Fruit fly (Drosophila melanogaster) whole organism, embryonic: ENCODE data around the gene TrpA1.
A peak's percentile ranks its signal among the peaks of the same experiment; 100 is the strongest.

Source experiments
- BEAF-32 ChIP-seq: fragments of 200-800 bp; sonication (Bioruptor generic); optimal IDR thresholded peaks from 3 replicates; lab custom pipeline; 2017; ENCODE audit warnings: missing biosample characterization, missing genetic modification characterization, mild to moderate bottlenecking, moderate library complexity, missing genetic modification reagents
- CG11696 ChIP-seq: fragments of 200-800 bp; sonication (Bioruptor generic); IDR thresholded peaks from 2 replicates; pipeline ENCODE4 v1.3.6; 2022; ENCODE audit warnings: missing biosample characterization, missing genetic modification characterization
- CG12071 ChIP-seq: fragments of 200-800 bp; sonication (Bioruptor generic); optimal IDR thresholded peaks from 3 replicates; lab custom pipeline; 2018; ENCODE audit warnings: missing biosample characterization, mild to moderate bottlenecking, missing genetic modification characterization
- CG12942 ChIP-seq: fragments of 200-800 bp; sonication (Bioruptor generic); optimal IDR thresholded peaks from 3 replicates; lab custom pipeline; 2016; ENCODE audit warnings: missing biosample characterization, missing genetic modification characterization
- CG13287 ChIP-seq: fragments of 200-800 bp; sonication (Bioruptor generic); IDR thresholded peaks from 2 replicates; pipeline ENCODE4 v1.3.6; 2022; ENCODE audit warnings: missing biosample characterization, missing genetic modification characterization; ENCODE audit not compliant: partially characterized antibody
- CG13775 ChIP-seq: fragments of 200-800 bp; sonication (Bioruptor generic); optimal IDR thresholded peaks from 3 replicates; lab custom pipeline; 2017; ENCODE audit warnings: missing biosample characterization, mild to moderate bottlenecking, missing genetic modification characterization
- CG14441 ChIP-seq: fragments of 200-800 bp; sonication (Bioruptor generic); IDR thresholded peaks from 2 replicates; pipeline ENCODE4 v1.3.6; 2022; ENCODE audit warnings: missing biosample characterization, missing genetic modification characterization
- CG14667 ChIP-seq: fragments of 200-800 bp; sonication (Bioruptor generic); IDR thresholded peaks from 2 replicates; pipeline ENCODE4 v1.3.6; 2022; ENCODE audit warnings: missing biosample characterization, missing genetic modification characterization
- CG15269 ChIP-seq: fragments of 200-800 bp; sonication (Bioruptor generic); optimal IDR thresholded peaks from 2 replicates; lab custom pipeline; 2018; ENCODE audit warnings: missing biosample characterization, mild to moderate bottlenecking, missing genetic modification characterization, moderate library complexity
- CG17359 ChIP-seq: fragments of 200-800 bp; sonication (Bioruptor generic); optimal IDR thresholded peaks from 3 replicates; lab custom pipeline; 2018; ENCODE audit warnings: missing biosample characterization, mild to moderate bottlenecking, missing genetic modification characterization, moderate library complexity
- CG18619 ChIP-seq: fragments of 200-800 bp; sonication (Bioruptor generic); optimal IDR thresholded peaks from 3 replicates; lab custom pipeline; 2017; ENCODE audit warnings: missing biosample characterization, mild to moderate bottlenecking, missing genetic modification characterization
- CG30403 ChIP-seq: fragments of 200-800 bp; sonication (Bioruptor generic); optimal IDR thresholded peaks from 3 replicates; lab custom pipeline; 2016; ENCODE audit warnings: missing biosample characterization, missing genetic modification characterization
- CG31224 ChIP-seq: fragments of 200-800 bp; sonication (Bioruptor generic); IDR thresholded peaks from 2 replicates; pipeline ENCODE4 v1.3.6; 2022; ENCODE audit warnings: missing biosample characterization, missing genetic modification characterization
- CG31388 ChIP-seq: fragments of 200-800 bp; sonication (Bioruptor generic); optimal IDR thresholded peaks from 2 replicates; lab custom pipeline; 2016; ENCODE audit warnings: missing biosample characterization, missing genetic modification characterization
- CG34422 ChIP-seq: fragments of 200-800 bp; sonication (Bioruptor generic); IDR thresholded peaks from 3 replicates; pipeline ENCODE4 v1.3.6; 2022; ENCODE audit warnings: missing biosample characterization, missing genetic modification characterization
- CG3847 ChIP-seq: fragments of 200-800 bp; sonication (Bioruptor generic); IDR thresholded peaks from 2 replicates; pipeline ENCODE4 v1.3.6; 2022; ENCODE audit warnings: missing biosample characterization, missing genetic modification characterization
- CG43689 ChIP-seq: fragments of 200-800 bp; sonication (Bioruptor generic); IDR thresholded peaks from 2 replicates; pipeline ENCODE4 v1.3.6; 2022; ENCODE audit warnings: missing biosample characterization, missing genetic modification characterization
- CG4404 ChIP-seq: fragments of 200-800 bp; sonication (Bioruptor generic); IDR thresholded peaks from 2 replicates; pipeline ENCODE4 v1.3.6; 2022; ENCODE audit warnings: missing biosample characterization, missing genetic modification characterization
- CG4820 ChIP-seq: fragments of 200-800 bp; sonication (Bioruptor generic); optimal IDR thresholded peaks from 3 replicates; lab custom pipeline; 2016; ENCODE audit warnings: missing biosample characterization, missing genetic modification characterization
- CG5245 ChIP-seq: fragments of 200-800 bp; sonication (Bioruptor generic); optimal IDR thresholded peaks from 3 replicates; lab custom pipeline; 2016; ENCODE audit warnings: missing biosample characterization, missing genetic modification characterization
- CG9215 ChIP-seq: fragments of 200-800 bp; sonication (Bioruptor generic); IDR thresholded peaks from 2 replicates; pipeline ENCODE4 v1.3.6; 2022; ENCODE audit warnings: missing biosample characterization, missing genetic modification characterization
- CG9609 ChIP-seq: fragments of 200-800 bp; sonication (Bioruptor generic); optimal IDR thresholded peaks from 3 replicates; lab custom pipeline; 2016; ENCODE audit warnings: missing biosample characterization, missing genetic modification characterization
- CG9876 ChIP-seq: fragments of 200-800 bp; sonication (Bioruptor generic); optimal IDR thresholded peaks from 2 replicates; lab custom pipeline; 2016; ENCODE audit warnings: missing biosample characterization, missing genetic modification characterization
- Dbx ChIP-seq: fragments of 200-800 bp; sonication (Bioruptor generic); IDR thresholded peaks from 3 replicates; pipeline ENCODE4 v1.3.6; 2022; ENCODE audit warnings: missing biosample characterization, missing genetic modification characterization
- Dip2 ChIP-seq: fragments of 200-800 bp; sonication (Bioruptor generic); IDR thresholded peaks from 2 replicates; pipeline ENCODE4 v1.3.6; 2022; ENCODE audit warnings: missing biosample characterization, missing genetic modification characterization
- Fer1 ChIP-seq: fragments of 200-800 bp; sonication (Bioruptor generic); optimal IDR thresholded peaks from 2 replicates; lab custom pipeline; 2017; ENCODE audit warnings: missing biosample characterization, mild to moderate bottlenecking, missing genetic modification characterization
- Gug ChIP-seq: fragments of 200-800 bp; sonication (Bioruptor generic); IDR thresholded peaks from 4 replicates; pipeline ENCODE4 v1.3.6; 2022; ENCODE audit warnings: missing biosample characterization, missing genetic modification characterization
- HLH54F ChIP-seq: fragments of 200-800 bp; sonication (Bioruptor generic); optimal IDR thresholded peaks from 3 replicates; lab custom pipeline; 2016; ENCODE audit warnings: missing biosample characterization, missing genetic modification characterization
- Kr ChIP-seq: fragments of 200-800 bp; sonication (Bioruptor generic); optimal IDR thresholded peaks from 2 replicates; lab custom pipeline; 2017; ENCODE audit warnings: missing biosample characterization, mild to moderate bottlenecking, missing genetic modification characterization
- Med ChIP-seq: fragments of 200-800 bp; sonication (Bioruptor generic); peaks from one replicate; lab custom pipeline; 2016; ENCODE audit warnings: missing biosample characterization, missing genetic modification characterization, mild to moderate bottlenecking, inconsistent platforms, moderate library complexity
- Oli ChIP-seq: fragments of 200-800 bp; sonication (Bioruptor generic); optimal IDR thresholded peaks from 2 replicates; lab custom pipeline; 2018; ENCODE audit warnings: missing biosample characterization, mild to moderate bottlenecking, missing genetic modification characterization, moderate library complexity
- Six4 ChIP-seq: fragments of 200-800 bp; sonication (Bioruptor generic); optimal IDR thresholded peaks from 2 replicates; lab custom pipeline; 2016; ENCODE audit warnings: missing biosample characterization, missing genetic modification characterization
- Stat92E ChIP-seq, 3 experiments: fragments of >200 bp in 2 of 3; fragments of 200-800 bp in 1 of 3; sonication (Bioruptor generic) in 1 of 3; optimal IDR thresholded peaks; 2 replicates each; lab custom pipeline; 2017 to 2019; ENCODE audit warnings: missing biosample characterization in 3 of 3, missing genetic modification characterization in 3 of 3, mild to moderate bottlenecking in 1 of 3, moderate library complexity in 1 of 3
- Trl ChIP-seq, 3 experiments: fragments of >200 bp in 2 of 3; fragments of 200-800 bp in 1 of 3; sonication (Bioruptor generic) in 1 of 3; optimal IDR thresholded peaks; 2 replicates in 1 of 3; 3 replicates in 2 of 3; lab custom pipeline; 2016 to 2017; ENCODE audit warnings: missing biosample characterization in 1 of 3, missing genetic modification characterization in 1 of 3
- Xrp1 ChIP-seq: fragments of 200-800 bp; sonication (Bioruptor generic); IDR thresholded peaks from 2 replicates; pipeline ENCODE4 v1.3.6; 2022; ENCODE audit warnings: missing biosample characterization, missing genetic modification characterization
- ase ChIP-seq: fragments of 200-800 bp; sonication (Bioruptor generic); IDR thresholded peaks from 3 replicates; pipeline ENCODE4 v1.3.6; 2022; ENCODE audit warnings: missing biosample characterization, missing genetic modification characterization
- bab2 ChIP-seq: fragments of 200-800 bp; sonication (Bioruptor generic); optimal IDR thresholded peaks from 2 replicates; lab custom pipeline; 2016; ENCODE audit warnings: missing biosample characterization, missing genetic modification characterization
- chinmo ChIP-seq: fragments of 200-800 bp; sonication (Bioruptor generic); IDR thresholded peaks from 4 replicates; pipeline ENCODE4 v1.3.6; 2022; ENCODE audit warnings: missing biosample characterization, missing genetic modification characterization; ENCODE audit not compliant: partially characterized antibody
- corto ChIP-seq: fragments of 200-800 bp; sonication (Bioruptor generic); optimal IDR thresholded peaks from 2 replicates; lab custom pipeline; 2016; ENCODE audit warnings: missing biosample characterization, mild to moderate bottlenecking, missing genetic modification characterization, moderate library complexity
- cwo ChIP-seq: fragments of 200-800 bp; sonication (Bioruptor generic); optimal IDR thresholded peaks from 3 replicates; lab custom pipeline; 2017; ENCODE audit warnings: missing biosample characterization, missing genetic modification characterization, mild to moderate bottlenecking, moderate library complexity, missing genetic modification reagents
- ftz-f1 ChIP-seq: fragments of 200-800 bp; sonication (Bioruptor generic); optimal IDR thresholded peaks from 2 replicates; lab custom pipeline; 2016; ENCODE audit warnings: missing biosample characterization, missing genetic modification characterization
- jing ChIP-seq: fragments of 200-800 bp; sonication (Bioruptor generic); optimal IDR thresholded peaks from 2 replicates; lab custom pipeline; 2018; ENCODE audit warnings: missing biosample characterization, mild to moderate bottlenecking, missing genetic modification characterization
- lilli ChIP-seq: fragments of 200-800 bp; sonication (Bioruptor generic); optimal IDR thresholded peaks from 3 replicates; lab custom pipeline; 2016; ENCODE audit warnings: missing biosample characterization, missing genetic modification characterization
- lmd ChIP-seq: fragments of 200-800 bp; sonication (Bioruptor generic); IDR thresholded peaks from 2 replicates; pipeline ENCODE4 v1.3.6; 2022; ENCODE audit warnings: missing biosample characterization, missing genetic modification characterization
- org-1 ChIP-seq: fragments of 200-800 bp; sonication (Bioruptor generic); optimal IDR thresholded peaks from 2 replicates; lab custom pipeline; 2017; ENCODE audit warnings: missing biosample characterization, missing genetic modification characterization
- pho ChIP-seq: fragments of 200-800 bp; sonication (Bioruptor generic); optimal IDR thresholded peaks from 2 replicates; lab custom pipeline; 2016; ENCODE audit warnings: missing biosample characterization, missing genetic modification characterization
- sens-2 ChIP-seq: fragments of 200-800 bp; sonication (Bioruptor generic); IDR thresholded peaks from 2 replicates; pipeline ENCODE4 v1.3.6; 2022; ENCODE audit warnings: missing biosample characterization, missing genetic modification characterization
- slbo ChIP-seq: fragments of 200-800 bp; sonication (Bioruptor generic); IDR thresholded peaks from 2 replicates; pipeline ENCODE4 v1.3.6; 2022; ENCODE audit warnings: missing biosample characterization, missing genetic modification characterization
- slou ChIP-seq: fragments of 200-800 bp; sonication (Bioruptor generic); optimal IDR thresholded peaks from 3 replicates; lab custom pipeline; 2016; ENCODE audit warnings: missing biosample characterization, missing genetic modification characterization
- sob ChIP-seq: fragments of 200-800 bp; sonication (Bioruptor generic); IDR thresholded peaks from 2 replicates; pipeline ENCODE4 v1.3.6; 2022; ENCODE audit warnings: missing biosample characterization, missing genetic modification characterization
- ssp ChIP-seq: fragments of 200-800 bp; sonication (Bioruptor generic); IDR thresholded peaks from 2 replicates; pipeline ENCODE4 v1.3.6; 2022; ENCODE audit warnings: missing biosample characterization, missing genetic modification characterization
- zfh1 ChIP-seq: fragments of 200-800 bp; sonication (Bioruptor generic); IDR thresholded peaks from 3 replicates; pipeline ENCODE4 v1.3.6; 2022; ENCODE audit warnings: missing biosample characterization, missing genetic modification characterization

TrpA1 gene

dm6 chr3L:8853382-8853781 is 51.6 kb downstream of the TrpA1 start:
- TF ChIP-seq CG43689 (GFP tag; lab: Robert Waterston, UW) (0 out of 2 replicates have a peak, but pooled peaks have one; percentile 6), BEAF-32 (no peak), Dbx (no peak), CG12071 (GFP tag; lab: Kevin White, UChicago) (peak; percentile 2), CG9215 (GFP tag; lab: Robert Waterston, UW) (no peak), CG13775 (GFP tag; lab: Kevin White, UChicago) (no peak), Xrp1 (GFP tag; lab: Robert Waterston, UW) (no peak), Dip2 (GFP tag; lab: Robert Waterston, UW) (no peak), lilli (no peak), CG3847 (GFP tag; lab: Robert Waterston, UW) (no peak), CG5245 (GFP tag; lab: Kevin White, UChicago) (no peak), CG9609 (GFP tag; lab: Kevin White, UChicago) (peak; percentile 12), CG13287 (GFP tag; lab: Robert Waterston, UW) (no peak), chinmo (GFP tag; lab: Robert Waterston, UW) (no peak), CG14441 (no peak; the same call in 1 of the 2 replicates), Six4 (GFP tag; lab: Kevin White, UChicago) (no peak), CG30403 (no peak), CG34422 (GFP tag; lab: Robert Waterston, UW) (no peak), Gug (GFP tag; lab: Robert Waterston, UW) (peak; percentile 13; the same call in 1 of the 4 replicates), ssp (GFP tag; lab: Robert Waterston, UW) (no peak), Stat92E (GFP tag; optimal IDR thresholded peaks at IDR 0.05; lab: Kevin White, UChicago) (no peak), HLH54F (GFP tag; lab: Kevin White, UChicago) (no peak), CG31388 (GFP tag; lab: Kevin White, UChicago) (no peak), Oli (no peak), slou (GFP tag; lab: Kevin White, UChicago) (no peak), cwo (GFP tag; lab: Kevin White, UChicago) (peak; percentile 2), pho (GFP tag; lab: Kevin White, UChicago) (no peak), ase (GFP tag; lab: Robert Waterston, UW) (no peak), CG9876 (GFP tag; lab: Kevin White, UChicago) (no peak), CG18619 (GFP tag; lab: Kevin White, UChicago) (no peak), sens-2 (no peak), slbo (peak; percentile 22; the same call in 1 of the 2 replicates), corto (no peak), org-1 (no peak), CG4820 (GFP tag; lab: Kevin White, UChicago) (no peak), CG14667 (GFP tag; lab: Robert Waterston, UW) (0 out of 2 replicates have a peak, but pooled peaks have one; percentile 6), CG17359 (tag; lab: Kevin White, UChicago) (peak; percentile 34), ftz-f1 (GFP tag; lab: Kevin White, UChicago) (no peak), CG31224 (GFP tag; lab: Robert Waterston, UW) (no peak), CG11696 (GFP tag; lab: Robert Waterston, UW) (no peak), lmd (GFP tag; lab: Robert Waterston, UW) (peak; percentile 34), jing (GFP tag; lab: Kevin White, UChicago) (no peak), CG12942 (GFP tag; lab: Kevin White, UChicago) (no peak), Fer1 (GFP tag; lab: Kevin White, UChicago) (no peak), sob (GFP tag; lab: Robert Waterston, UW) (peak; percentile 16; the same call in 1 of the 2 replicates), Trl (optimal IDR thresholded peaks at IDR 0.05; lab: Kevin White, UChicago) (no peak), Trl (GFP tag; optimal IDR thresholded peaks at IDR 0.05; lab: Kevin White, UChicago) (no peak), CG15269 (tag; lab: Kevin White, UChicago) (no peak), zfh1 (GFP tag; lab: Robert Waterston, UW) (peak; percentile 20; the same call in 1 of the 3 replicates), Kr (no peak), CG4404 (GFP tag; lab: Robert Waterston, UW) (no peak), bab2 (no peak), Med (GFP tag; lab: Kevin White, UChicago) (peak; percentile 73)
